Fruit fly (Drosophila melanogaster): ENCODE results near the gene CG33783.

DNA sequence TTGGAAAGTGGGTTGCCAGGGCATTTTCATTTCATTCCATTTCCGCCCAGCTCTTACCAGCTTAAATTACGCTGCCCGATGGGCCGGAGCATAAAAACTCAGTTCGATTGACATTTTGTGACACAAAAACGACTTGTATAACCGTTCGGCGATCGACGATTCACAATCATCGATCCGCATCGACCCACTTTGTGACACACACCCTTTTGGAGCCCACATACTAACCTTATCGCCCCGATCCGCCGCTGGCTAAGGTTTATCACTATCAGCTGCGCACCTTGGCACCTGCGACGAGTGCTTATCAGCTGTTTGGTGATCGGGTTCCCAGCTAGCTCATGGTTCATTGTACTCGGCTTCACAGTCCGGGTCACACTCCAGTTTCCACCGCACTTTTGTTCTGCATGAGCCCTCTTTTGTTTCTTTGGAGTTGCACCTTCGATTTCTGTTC is 32.9 kb downstream of the CG33783 start:
- no peak for TF ChIP-seq usp (GFP tag; optimal IDR thresholded peaks at IDR 0.05)
- TF ChIP-seq CG8478 (optimal IDR thresholded peaks at IDR 0.05) = no peak
- TF ChIP-seq Dll (optimal IDR thresholded peaks at IDR 0.05) = no peak
- no peak for TF ChIP-seq pan (optimal IDR thresholded peaks at IDR 0.05)
- TF ChIP-seq EcR (GFP tag; optimal IDR thresholded peaks at IDR 0.05) = no peak
- TF ChIP-seq psq (optimal IDR thresholded peaks at IDR 0.05) = no peak

All from whole organism.